Fruit fly (Drosophila melanogaster): ENCODE measurements around the gene DPCoAC.

DNA sequence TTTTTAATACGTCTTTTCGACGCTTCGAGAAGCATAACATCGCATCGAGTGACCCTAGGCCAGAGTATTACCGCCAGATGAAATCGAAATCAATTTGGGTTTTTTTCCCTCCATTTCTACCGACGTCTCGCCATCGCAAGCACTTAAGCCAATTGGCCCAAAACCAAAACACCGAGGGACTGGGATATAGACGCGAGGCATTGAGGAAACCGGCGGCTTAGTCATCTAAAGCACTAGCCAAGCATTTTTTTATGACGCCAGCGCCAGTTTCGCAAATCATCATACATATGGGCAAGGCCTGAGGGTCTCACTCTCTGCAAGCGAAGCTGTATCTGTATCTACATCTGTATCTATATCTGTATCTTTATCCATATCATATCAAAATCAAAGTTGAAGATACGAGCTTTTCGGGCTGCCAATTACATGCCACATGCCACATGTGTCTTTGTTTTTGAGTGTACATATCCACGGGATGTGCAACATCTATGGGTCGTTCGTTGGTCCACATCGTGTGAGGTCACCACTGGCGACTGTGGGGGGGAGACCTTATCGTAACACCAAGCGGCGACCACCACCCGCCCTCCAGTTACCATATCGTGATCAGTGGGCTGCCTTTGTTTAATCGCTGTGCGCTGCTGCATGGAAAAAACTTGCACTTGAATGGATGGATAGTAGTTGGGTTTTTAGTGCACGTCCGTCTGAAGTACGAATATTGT lies 10.2 kb upstream of the DPCoAC start:
- TF ChIP-seq Dfd (GFP tag; optimal IDR thresholded peaks at IDR 0.05) (no peak), HLH106 (tag; optimal IDR thresholded peaks at IDR 0.05) (no peak), usp (GFP tag; optimal IDR thresholded peaks at IDR 0.05) (no peak), h (GFP tag; optimal IDR thresholded peaks at IDR 0.05) (no peak), Jra (GFP tag; optimal IDR thresholded peaks at IDR 0.05) (no peak), CG32264 (GFP tag; optimal IDR thresholded peaks at IDR 0.05) (no peak), psq (GFP tag; optimal IDR thresholded peaks at IDR 0.05) (no peak), GATAd (GFP tag; optimal IDR thresholded peaks at IDR 0.05) (no peak), Abd-B (GFP tag; optimal IDR thresholded peaks at IDR 0.05) (no peak), Myc (optimal IDR thresholded peaks at IDR 0.05) (no peak), N (GFP tag; optimal IDR thresholded peaks at IDR 0.05) (no peak)
